Fruit fly (Drosophila melanogaster) S2 (cell line): Measurements from ENCODE around the gene sicily.

Experiments used
- CG8478 ChIP-seq: fragments of >200 bp; optimal IDR thresholded peaks from 2 replicates; lab custom pipeline; 2018
- CTCF ChIP-seq, 2 experiments: fragments of >200 bp; optimal IDR thresholded peaks; 2 replicates each; lab custom pipeline; 2018

DNA sequence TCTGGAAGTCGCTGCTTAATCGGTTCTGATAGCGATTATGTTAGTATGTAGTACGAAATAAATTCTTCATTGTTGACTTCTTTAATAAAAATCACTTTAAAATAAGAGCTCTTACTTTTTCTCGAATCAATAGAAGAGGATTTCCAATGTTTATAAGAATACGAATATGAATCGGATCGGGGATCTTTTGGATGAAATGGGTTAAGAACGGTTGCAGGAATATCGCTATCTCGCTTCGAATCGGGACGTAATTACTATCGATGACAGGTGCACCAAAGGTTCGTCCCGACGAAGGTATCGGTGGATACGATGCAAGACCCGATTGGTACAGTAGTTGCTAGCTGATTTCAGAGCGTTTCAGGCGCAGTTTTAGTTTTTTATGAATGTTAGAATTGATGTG is 2.1 kb downstream of the sicily start, which contains the start of gene wisp:
- no peak for TF ChIP-seq CG8478 (lab: Kevin White, UChicago)
- TF ChIP-seq CTCF (optimal IDR thresholded peaks at IDR 0.05; lab: Kevin White, UChicago): no peak
